Worm (Caenorhabditis elegans) whole organism, late embryonic: Measurements from ENCODE around the gene F32D8.7.

Experiments used
- K09A11.1 ChIP-seq: sonication (generic microtip); optimal IDR thresholded peaks from 2 replicates; lab custom pipeline; 2017; ENCODE audit warnings: antibody characterized with exemption, mild to moderate bottlenecking, missing genetic modification characterization, missing compliant biosample characterization; ENCODE audit not compliant: insufficient read depth
- ama-1 ChIP-seq: fragments of 150-350 bp; optimal IDR thresholded peaks from 2 replicates; lab custom pipeline; 2014
- ceh-18 ChIP-seq: sonication (generic microtip); optimal IDR thresholded peaks from 2 replicates; lab custom pipeline; 2016; ENCODE audit warnings: missing genetic modification characterization, missing compliant biosample characterization
- elt-2 ChIP-seq: sonication (generic microtip); optimal IDR thresholded peaks from 2 replicates; lab custom pipeline; 2016; ENCODE audit warnings: missing genetic modification reagents, missing genetic modification characterization, missing compliant biosample characterization
- fkh-6 ChIP-seq: sonication (generic microtip); optimal IDR thresholded peaks from 2 replicates; lab custom pipeline; 2016; ENCODE audit warnings: missing genetic modification characterization, missing compliant biosample characterization
- hlh-30 ChIP-seq: sonication (generic microtip); optimal IDR thresholded peaks from 2 replicates; lab custom pipeline; 2017; ENCODE audit warnings: antibody characterized with exemption, missing genetic modification characterization, missing compliant biosample characterization; ENCODE audit not compliant: insufficient read depth
- pha-4 ChIP-seq: fragments of 150-350 bp; optimal IDR thresholded peaks from 2 replicates; lab custom pipeline; 2018; ENCODE audit warnings: missing biosample characterization, missing genetic modification reagents, missing genetic modification characterization
- rnt-1 ChIP-seq: sonication (generic microtip); optimal IDR thresholded peaks from 2 replicates; lab custom pipeline; 2016; ENCODE audit warnings: missing genetic modification characterization, missing compliant biosample characterization
- tbx-2 ChIP-seq: sonication (generic microtip); optimal IDR thresholded peaks from 2 replicates; lab custom pipeline; 2016; ENCODE audit warnings: missing genetic modification characterization, missing compliant biosample characterization
- tbx-7 ChIP-seq: sonication (generic microtip); optimal IDR thresholded peaks from 2 replicates; lab custom pipeline; 2016; ENCODE audit warnings: missing genotype, missing genetic modification characterization, missing compliant biosample characterization

DNA sequence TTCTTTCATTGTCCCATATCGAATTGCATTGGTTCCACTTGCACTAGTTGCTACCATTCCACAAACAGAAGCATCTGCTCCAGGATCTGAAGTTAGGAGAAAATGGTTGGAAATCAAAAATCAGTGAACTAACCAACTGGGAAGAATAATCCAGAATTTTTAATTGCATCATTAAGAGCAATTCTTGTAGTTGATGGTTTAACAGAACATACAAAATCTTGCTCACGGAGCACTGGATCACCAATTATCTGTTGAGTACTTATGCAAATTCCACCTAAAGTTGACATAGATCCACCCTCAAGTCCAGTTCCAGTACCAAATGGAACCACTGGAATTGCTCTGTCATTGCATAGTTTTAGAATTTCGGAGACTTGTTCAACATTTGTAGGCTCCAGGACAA is 8.5 kb upstream of the F32D8.7 start:
- TF ChIP-seq hlh-30 (no peak), ceh-18 (tag; lab: Kevin White, UChicago) (no peak), elt-2 (tag; lab: Kevin White, UChicago) (no peak), tbx-2 (tag; lab: Kevin White, UChicago) (no peak), pha-4 (tag; lab: Kevin White, UChicago) (no peak), K09A11.1 (tag; lab: Kevin White, UChicago) (no peak), ama-1 (lab: Kevin White, UChicago) (no peak), fkh-6 (tag; lab: Kevin White, UChicago) (no peak), tbx-7 (tag; lab: Kevin White, UChicago) (no peak), rnt-1 (tag; lab: Kevin White, UChicago) (no peak)
